Worm (Caenorhabditis elegans): Measurements from ENCODE around the gene arx-3.

The arx-3 gene

DNA sequence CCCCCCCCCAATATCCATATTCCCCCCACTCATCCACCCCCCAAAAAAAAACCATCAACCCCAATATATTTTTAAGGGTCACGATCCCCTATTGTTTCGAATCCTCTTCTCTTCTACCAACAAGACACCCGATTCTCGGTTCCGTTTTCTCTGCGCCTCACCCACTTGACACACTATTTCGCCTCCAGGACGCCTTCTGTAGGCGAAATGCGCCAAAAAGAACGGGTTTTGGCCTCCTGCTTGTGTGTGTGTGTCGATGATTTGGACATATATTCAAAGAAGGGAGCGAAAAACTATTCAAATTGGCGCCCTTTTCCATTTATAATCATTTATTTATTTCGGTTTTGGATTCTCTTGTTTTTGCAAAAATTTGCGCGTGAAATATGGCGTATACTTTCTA is 45.2 kb downstream of the arx-3 start:
- TF ChIP-seq ceh-34 (tag; optimal IDR thresholded peaks at IDR 0.05) (no peak), hlh-6 (tag; optimal IDR thresholded peaks at IDR 0.05) (no peak), ztf-16 (tag; optimal IDR thresholded peaks at IDR 0.05) (no peak), elt-2 (tag; optimal IDR thresholded peaks at IDR 0.05) (no peak), C38D4.7 (GFP tag; optimal IDR thresholded peaks at IDR 0.05) (no peak), F13H6.1 (tag; optimal IDR thresholded peaks at IDR 0.05) (no peak)

DNA sequence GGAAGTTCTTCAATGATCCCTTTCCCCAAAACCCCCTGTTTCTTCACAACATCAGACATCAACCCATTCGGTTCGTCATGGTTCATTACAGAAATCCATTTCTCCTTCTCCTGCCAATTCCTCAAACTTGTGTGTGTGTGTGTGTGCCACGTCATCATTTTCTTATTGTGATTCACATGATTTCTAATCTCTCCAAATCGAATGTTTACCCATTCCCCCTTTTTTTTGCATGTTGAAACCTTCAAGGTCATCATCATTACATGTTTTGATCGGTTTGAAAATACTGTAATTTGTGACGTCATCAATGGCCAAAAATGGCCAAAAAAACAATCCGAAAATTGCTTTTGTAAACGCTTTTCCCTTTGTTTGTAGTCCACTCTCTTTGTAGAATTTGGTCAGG is 48.5 kb downstream of the arx-3 start:
- no peak for TF ChIP-seq tbx-7 (tag; optimal IDR thresholded peaks at IDR 0.05)
- no peak for TF ChIP-seq hlh-6 (tag; optimal IDR thresholded peaks at IDR 0.05)
- TF ChIP-seq ceh-9 (tag; optimal IDR thresholded peaks at IDR 0.05): no peak
- no peak for TF ChIP-seq elt-2 (tag; optimal IDR thresholded peaks at IDR 0.05)
- TF ChIP-seq elt-4 (tag; optimal IDR thresholded peaks at IDR 0.05): no peak
- no peak for TF ChIP-seq ceh-19 (GFP tag; optimal IDR thresholded peaks at IDR 0.05)
- no peak for TF ChIP-seq ets-4 (tag; optimal IDR thresholded peaks at IDR 0.05)
- TF ChIP-seq ceh-30 (tag; optimal IDR thresholded peaks at IDR 0.05): no peak
- no peak for TF ChIP-seq ttx-3 (tag; optimal IDR thresholded peaks at IDR 0.05)
- TF ChIP-seq ceh-31 (tag; optimal IDR thresholded peaks at IDR 0.05): no peak
- no peak for TF ChIP-seq C08G9.2 (tag; optimal IDR thresholded peaks at IDR 0.05)
- no peak for TF ChIP-seq pax-1 (tag; optimal IDR thresholded peaks at IDR 0.05)
- no peak for TF ChIP-seq F13H6.1 (tag; optimal IDR thresholded peaks at IDR 0.05)
- no peak for TF ChIP-seq ceh-22 (tag; optimal IDR thresholded peaks at IDR 0.05)

DNA sequence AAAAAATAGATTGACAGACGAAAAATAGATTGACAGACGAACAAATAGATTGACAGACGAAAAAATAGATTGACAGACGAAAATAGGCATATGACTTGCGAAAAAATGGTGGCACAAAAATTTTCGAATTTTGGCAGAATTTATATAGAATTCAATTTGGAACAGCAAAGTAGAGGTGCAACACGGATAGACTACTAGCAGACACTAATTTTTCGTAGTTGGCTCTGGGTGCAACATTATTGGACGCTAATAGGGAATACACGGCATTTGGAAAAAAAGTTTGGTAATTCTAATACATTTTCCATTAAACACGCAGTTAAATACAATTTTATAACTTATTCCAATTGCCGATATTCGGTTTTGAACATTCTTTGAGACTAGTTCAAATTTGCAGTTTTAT is 48.9 kb downstream of the arx-3 start:
- TF ChIP-seq ceh-9 (tag; optimal IDR thresholded peaks at IDR 0.05): no peak
- TF ChIP-seq sox-4 (tag; optimal IDR thresholded peaks at IDR 0.05): no peak
- no peak for TF ChIP-seq lim-6 (tag; optimal IDR thresholded peaks at IDR 0.05)
- no peak for TF ChIP-seq hlh-30 (tag; optimal IDR thresholded peaks at IDR 0.05; ENCODE audit: insufficient read depth)
- no peak for TF ChIP-seq nfya-1 (tag; optimal IDR thresholded peaks at IDR 0.05)
- no peak for TF ChIP-seq ceh-48 (tag; optimal IDR thresholded peaks at IDR 0.05)
- TF ChIP-seq sdc-2 (tag; optimal IDR thresholded peaks at IDR 0.05): no peak
- no peak for TF ChIP-seq ceh-22 (tag; optimal IDR thresholded peaks at IDR 0.05)
- no peak for TF ChIP-seq pros-1 (tag; optimal IDR thresholded peaks at IDR 0.05)
- TF ChIP-seq fkh-10 (GFP tag; optimal IDR thresholded peaks at IDR 0.05): no peak
- TF ChIP-seq ceh-6 (GFP tag; optimal IDR thresholded peaks at IDR 0.05): no peak
- no peak for TF ChIP-seq ztf-16 (tag; optimal IDR thresholded peaks at IDR 0.05)
- TF ChIP-seq pat-9 (tag; optimal IDR thresholded peaks at IDR 0.05): no peak
- TF ChIP-seq pqm-1 (tag; optimal IDR thresholded peaks at IDR 0.05): no peak
- TF ChIP-seq rnt-1 (tag; optimal IDR thresholded peaks at IDR 0.05): no peak

DNA sequence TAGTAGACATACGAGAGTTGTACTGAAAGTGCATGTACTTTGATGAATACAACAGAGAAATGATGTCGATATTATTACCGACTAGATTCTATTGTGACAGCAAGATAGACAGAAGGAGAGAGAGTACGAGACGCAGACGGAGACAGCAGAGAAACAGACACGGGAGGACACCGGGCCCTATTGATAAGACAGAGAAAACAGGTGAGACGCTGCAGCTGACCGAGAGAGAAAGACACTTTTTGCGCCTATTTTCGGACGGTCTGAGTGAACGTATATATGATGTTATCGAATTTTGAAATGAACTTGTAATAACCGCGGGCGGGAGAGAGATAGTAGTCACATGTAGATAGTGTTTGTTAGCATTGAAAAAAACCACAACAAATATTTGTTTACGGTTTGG is 55.0 kb downstream of the arx-3 start:
- TF ChIP-seq elt-2 (tag; optimal IDR thresholded peaks at IDR 0.05) (peak; percentile 62), hlh-30 (tag; optimal IDR thresholded peaks at IDR 0.05; ENCODE audit: insufficient read depth) (peak; percentile 12), pqm-1 (tag; optimal IDR thresholded peaks at IDR 0.05) (no peak), nfya-1 (tag; optimal IDR thresholded peaks at IDR 0.05) (peak; percentile 41)

DNA sequence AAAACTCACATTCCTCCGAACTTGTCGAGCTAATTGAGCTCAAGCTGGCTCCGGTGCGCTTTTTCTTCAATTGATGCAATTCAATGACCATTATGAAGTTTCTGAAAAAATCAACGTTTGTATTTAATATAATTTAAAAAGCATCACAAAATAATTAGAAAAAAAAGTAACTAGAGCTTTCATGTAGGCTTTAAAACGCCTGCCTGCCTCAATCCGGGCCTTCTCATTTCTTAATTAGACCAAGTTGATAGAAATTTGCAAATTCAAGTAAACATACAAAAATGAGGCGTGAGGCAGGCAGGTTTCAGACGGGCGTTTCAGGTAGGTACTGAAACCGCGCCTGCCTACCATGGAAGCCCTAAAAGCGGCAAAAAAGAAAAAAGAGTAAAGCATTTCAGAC is 55.4 kb downstream of the arx-3 start, which contains the start of gene Y56A3A.33:
Gene Y56A3A.33 (minus strand): TSS at position 101 of the 400 bp plus-strand sequence.
- no peak for TF ChIP-seq mec-3 (tag; optimal IDR thresholded peaks at IDR 0.05; ENCODE audit: borderline replicate concordance)
- no peak for TF ChIP-seq pat-9 (tag; optimal IDR thresholded peaks at IDR 0.05)
- no peak for TF ChIP-seq nhr-232 (tag; optimal IDR thresholded peaks at IDR 0.05)
- TF ChIP-seq ceh-45 (GFP tag; IDR thresholded peaks at IDR 0.05): no peak
- no peak for TF ChIP-seq gmeb-2 (tag; optimal IDR thresholded peaks at IDR 0.05)
- TF ChIP-seq ref-2 (tag; optimal IDR thresholded peaks at IDR 0.05): no peak
- no peak for TF ChIP-seq tbx-2 (tag; optimal IDR thresholded peaks at IDR 0.05)
- no peak for TF ChIP-seq odd-2 (tag; optimal IDR thresholded peaks at IDR 0.05)

Data from whole organism, late embryonic.